Fruit fly (Drosophila melanogaster): ENCODE data around the gene CG5276.
A peak's percentile ranks its signal among the peaks of the same experiment; 100 is the strongest.

Gene CG5276

dm6 chr3R:11469745-11470144 is 38.2 kb downstream of the CG5276 start (continued):
- TF ChIP-seq gem (tag; optimal IDR thresholded peaks at IDR 0.05): peak; percentile 19
- peak; percentile 51 for TF ChIP-seq CG18599 (GFP tag; optimal IDR thresholded peaks at IDR 0.05)
- peak; percentile 34 for TF ChIP-seq CG11504 (tag; optimal IDR thresholded peaks at IDR 0.05)
- TF ChIP-seq Hsf (GFP tag; optimal IDR thresholded peaks at IDR 0.05): peak; percentile 3
- no peak for TF ChIP-seq Mes4 (GFP tag; optimal IDR thresholded peaks at IDR 0.05)
- no peak for TF ChIP-seq CG8290 (GFP tag; optimal IDR thresholded peaks at IDR 0.05)
- no peak for TF ChIP-seq CG8290 (tag; optimal IDR thresholded peaks at IDR 0.05)
- no peak for TF ChIP-seq nerfin-2 (GFP tag; IDR thresholded peaks at IDR 0.05; ENCODE audit: partially characterized antibody)

All from whole organism, embryonic.